Worm (Caenorhabditis elegans) whole organism, young adult: ENCODE measurements around the gene T24H10.5.
A peak's percentile ranks its signal among the peaks of the same experiment; 100 is the strongest.

Experiments
- B0261.1 ChIP-seq: sonication (generic microtip); optimal IDR thresholded peaks from 2 replicates; lab custom pipeline; 2016; ENCODE audit warnings: mild to moderate bottlenecking, missing genetic modification characterization, moderate library complexity, missing compliant biosample characterization
- C17E4.6 ChIP-seq: fragments of 200-800 bp; sonication (Bioruptor generic); IDR thresholded peaks from 2 replicates; pipeline ENCODE4 v1.3.6; 2022; ENCODE audit warnings: missing genetic modification reagents, missing genetic modification characterization, missing compliant biosample characterization
- F37B4.10 ChIP-seq: fragments of 200-800 bp; sonication (Bioruptor generic); IDR thresholded peaks from 2 replicates; pipeline ENCODE4 v1.3.6; 2022; ENCODE audit warnings: missing genetic modification characterization, missing compliant biosample characterization
- F39B2.1 ChIP-seq: fragments of 200-800 bp; sonication (Bioruptor generic); IDR thresholded peaks from 2 replicates; pipeline ENCODE4 v1.3.6; 2022; ENCODE audit warnings: missing genetic modification reagents, missing genetic modification characterization, missing compliant biosample characterization
- F55B11.4 ChIP-seq: sonication (generic microtip); optimal IDR thresholded peaks from 2 replicates; lab custom pipeline; 2016; ENCODE audit warnings: missing compliant biosample characterization, missing genetic modification characterization, borderline replicate concordance; ENCODE audit not compliant: insufficient read depth
- F57A8.1 ChIP-seq: fragments of 200-800 bp; sonication (Bioruptor generic); optimal IDR thresholded peaks from 2 replicates; lab custom pipeline; 2018; ENCODE audit warnings: mild to moderate bottlenecking, missing genetic modification characterization, moderate library complexity, missing compliant biosample characterization
- F57C9.4 ChIP-seq: sonication (generic microtip); optimal IDR thresholded peaks from 2 replicates; lab custom pipeline; 2017; ENCODE audit warnings: mild to moderate bottlenecking, missing genetic modification characterization, missing compliant biosample characterization
- K11D2.4 ChIP-seq: fragments of 200-800 bp; sonication (Bioruptor generic); IDR thresholded peaks from 2 replicates; pipeline ENCODE4 v1.3.6; 2022; ENCODE audit warnings: missing genetic modification reagents, missing genetic modification characterization, missing compliant biosample characterization
- Y53G8AR.9 ChIP-seq: fragments of 200-800 bp; sonication (Bioruptor generic); conservative IDR thresholded peaks from 2 replicates; pipeline ENCODE4 v1.3.6; 2022; ENCODE audit warnings: missing genetic modification reagents, missing genetic modification characterization, missing compliant biosample characterization
- Y95B8A.8 ChIP-seq: fragments of 200-800 bp; sonication (Bioruptor generic); IDR thresholded peaks from 2 replicates; pipeline ENCODE4 v1.3.6; 2022; ENCODE audit warnings: missing genetic modification reagents, missing genetic modification characterization, missing compliant biosample characterization
- ZK185.1 ChIP-seq: sonication (generic microtip); optimal IDR thresholded peaks from 2 replicates; lab custom pipeline; 2016; ENCODE audit warnings: mild to moderate bottlenecking, missing genetic modification characterization, missing compliant biosample characterization; ENCODE audit not compliant: poor library complexity, severe bottlenecking
- ama-1 ChIP-seq, 3 experiments: fragments of 150-350 bp in 1 of 3; sonication (generic microtip) in 2 of 3; optimal IDR thresholded peaks; 2 replicates each; lab custom pipeline; 2014 to 2018; ENCODE audit warnings: missing biosample characterization in 2 of 3, missing genetic modification characterization in 2 of 3, missing genetic modification reagents in 2 of 3
- aptf-2 ChIP-seq: fragments of 200-800 bp; sonication (Bioruptor generic); conservative IDR thresholded peaks from 2 replicates; pipeline ENCODE4 v1.3.6; 2022; ENCODE audit warnings: missing genetic modification reagents, missing genetic modification characterization, missing compliant biosample characterization
- atf-7 ChIP-seq: sonication (generic microtip); optimal IDR thresholded peaks from 2 replicates; lab custom pipeline; 2017; ENCODE audit warnings: mild to moderate bottlenecking, missing genetic modification characterization, missing compliant biosample characterization
- bed-1 ChIP-seq: fragments of 200-800 bp; sonication (Bioruptor generic); IDR thresholded peaks from 2 replicates; pipeline ENCODE4 v1.3.6; 2022; ENCODE audit warnings: missing genetic modification reagents, missing genetic modification characterization, missing compliant biosample characterization
- bed-2 ChIP-seq: fragments of 200-800 bp; sonication (Bioruptor generic); IDR thresholded peaks from 2 replicates; pipeline ENCODE4 v1.3.6; 2022; ENCODE audit warnings: missing genetic modification reagents, missing genetic modification characterization, missing compliant biosample characterization
- ccch-3 ChIP-seq: fragments of 200-800 bp; sonication (Bioruptor generic); optimal IDR thresholded peaks from 2 replicates; lab custom pipeline; 2018; ENCODE audit warnings: mild to moderate bottlenecking, missing genetic modification characterization, missing compliant biosample characterization
- cebp-1 ChIP-seq, 2 experiments: fragments of 200-800 bp in 1 of 2; sonication (Bioruptor generic) in 1 of 2; sonication (generic microtip) in 1 of 2; IDR thresholded peaks in 1 of 2; optimal IDR thresholded peaks in 1 of 2; 2 replicates each; pipeline versions ENCODE4 v1.3.6 to Lab custom; 2017 to 2022; ENCODE audit warnings: missing compliant biosample characterization in 2 of 2, missing genetic modification characterization in 2 of 2, mild to moderate bottlenecking in 1 of 2, missing genetic modification reagents in 1 of 2, moderate library complexity in 1 of 2
- ceh-100 ChIP-seq: fragments of 200-800 bp; sonication (Bioruptor generic); IDR thresholded peaks from 2 replicates; pipeline ENCODE4 v1.3.6; 2022; ENCODE audit warnings: missing genetic modification reagents, missing genetic modification characterization, missing compliant biosample characterization
- ceh-58 ChIP-seq: fragments of 200-800 bp; sonication (Bioruptor generic); IDR thresholded peaks from 2 replicates; pipeline ENCODE4 v1.3.6; 2022; ENCODE audit warnings: missing genetic modification characterization, missing compliant biosample characterization
- ceh-79 ChIP-seq: sonication (generic microtip); optimal IDR thresholded peaks from 2 replicates; lab custom pipeline; 2017; ENCODE audit warnings: mild to moderate bottlenecking, missing genetic modification characterization, missing compliant biosample characterization
- dox-1 ChIP-seq: fragments of 200-800 bp; sonication (Bioruptor generic); IDR thresholded peaks from 2 replicates; pipeline ENCODE4 v1.3.6; 2022; ENCODE audit warnings: missing genetic modification reagents, missing genetic modification characterization, missing compliant biosample characterization
- efl-1 ChIP-seq: fragments of 150-350 bp; optimal IDR thresholded peaks from 2 replicates; lab custom pipeline; 2014; ENCODE audit warnings: missing biosample characterization, missing genetic modification reagents, missing genetic modification characterization
- ets-4 ChIP-seq: fragments of 200-800 bp; sonication (Bioruptor generic); optimal IDR thresholded peaks from 2 replicates; lab custom pipeline; 2018; ENCODE audit warnings: mild to moderate bottlenecking, missing genetic modification characterization, missing compliant biosample characterization
- gei-17 ChIP-seq: fragments of 200-800 bp; sonication (Bioruptor generic); optimal IDR thresholded peaks from 2 replicates; lab custom pipeline; 2018; ENCODE audit warnings: mild to moderate bottlenecking, missing genetic modification characterization, missing compliant biosample characterization
- hlh-12 ChIP-seq: sonication (generic microtip); optimal IDR thresholded peaks from 2 replicates; lab custom pipeline; 2016; ENCODE audit warnings: missing genetic modification characterization, missing compliant biosample characterization
- hrde-1 ChIP-seq: sonication (generic microtip); optimal IDR thresholded peaks from 2 replicates; lab custom pipeline; 2016; ENCODE audit warnings: missing genetic modification characterization, mild to moderate bottlenecking, missing compliant biosample characterization, moderate library complexity, missing genotype, missing genetic modification reagents, borderline replicate concordance
- let-526 ChIP-seq: fragments of 200-800 bp; sonication (Bioruptor generic); IDR thresholded peaks from 2 replicates; pipeline ENCODE4 v1.3.6; 2022; ENCODE audit warnings: missing genetic modification reagents, missing genetic modification characterization, missing compliant biosample characterization
- let-607 ChIP-seq, 2 experiments: fragments of 200-800 bp in 1 of 2; sonication (Bioruptor generic) in 1 of 2; sonication (generic microtip) in 1 of 2; optimal IDR thresholded peaks; 2 replicates each; lab custom pipeline; 2016 to 2018; ENCODE audit warnings: mild to moderate bottlenecking in 2 of 2, missing compliant biosample characterization in 2 of 2, missing genetic modification characterization in 2 of 2, moderate library complexity in 2 of 2, missing genotype in 1 of 2
- lsy-27 ChIP-seq: sonication (generic microtip); optimal IDR thresholded peaks from 2 replicates; lab custom pipeline; 2017; ENCODE audit warnings: missing genetic modification characterization, mild to moderate bottlenecking, missing compliant biosample characterization, antibody characterized with exemption, missing genotype, borderline replicate concordance; ENCODE audit not compliant: insufficient read depth
- mes-4 ChIP-seq: sonication (generic microtip); optimal IDR thresholded peaks from 2 replicates; lab custom pipeline; 2016; ENCODE audit warnings: missing genotype, missing genetic modification characterization, missing compliant biosample characterization
- nhr-179 ChIP-seq: sonication (generic microtip); optimal IDR thresholded peaks from 2 replicates; lab custom pipeline; 2016; ENCODE audit warnings: mild to moderate bottlenecking, missing genetic modification characterization, missing compliant biosample characterization
- nhr-80 ChIP-seq: sonication (generic microtip); optimal IDR thresholded peaks from 2 replicates; lab custom pipeline; 2016; ENCODE audit warnings: missing genetic modification characterization, missing compliant biosample characterization
- nhr-90 ChIP-seq: sonication (generic microtip); optimal IDR thresholded peaks from 2 replicates; lab custom pipeline; 2016; ENCODE audit warnings: missing genotype, mild to moderate bottlenecking, missing genetic modification characterization, missing compliant biosample characterization
- snpc-1.1 ChIP-seq: sonication (generic microtip); optimal IDR thresholded peaks from 2 replicates; lab custom pipeline; 2017; ENCODE audit warnings: missing genetic modification characterization, mild to moderate bottlenecking, missing compliant biosample characterization, antibody characterized with exemption, moderate library complexity, missing genotype, missing genetic modification reagents; ENCODE audit not compliant: insufficient read depth
- snpc-4 ChIP-seq, 5 experiments: fragments of 150-350 bp in 1 of 5; sonication (generic microtip) in 4 of 5; optimal IDR thresholded peaks; 2 replicates each; lab custom pipeline; 2014 to 2018; ENCODE audit warnings: missing genetic modification characterization in 5 of 5, missing biosample characterization in 3 of 5, antibody characterized with exemption in 2 of 5, mild to moderate bottlenecking in 2 of 5, missing compliant biosample characterization in 2 of 5, missing genotype in 2 of 5, moderate library complexity in 2 of 5, missing genetic modification reagents in 1 of 5
- sptf-2 ChIP-seq: fragments of 200-800 bp; sonication (Bioruptor generic); optimal IDR thresholded peaks from 2 replicates; lab custom pipeline; 2018; ENCODE audit warnings: mild to moderate bottlenecking, missing genetic modification characterization, missing compliant biosample characterization
- tlf-1 ChIP-seq: fragments of 200-800 bp; sonication (Bioruptor generic); optimal IDR thresholded peaks from 2 replicates; lab custom pipeline; 2018; ENCODE audit warnings: mild to moderate bottlenecking, missing genetic modification characterization, missing compliant biosample characterization
- unc-62 ChIP-seq: fragments of 150-350 bp; optimal IDR thresholded peaks from 2 replicates; lab custom pipeline; 2014; ENCODE audit warnings: missing biosample characterization, missing genetic modification reagents, missing genetic modification characterization
- zim-3 ChIP-seq: sonication (generic microtip); optimal IDR thresholded peaks from 2 replicates; lab custom pipeline; 2017; ENCODE audit warnings: mild to moderate bottlenecking, missing genetic modification characterization, moderate library complexity, missing compliant biosample characterization
- ztf-18 ChIP-seq: sonication (generic microtip); optimal IDR thresholded peaks from 2 replicates; lab custom pipeline; 2016; ENCODE audit warnings: missing genotype, mild to moderate bottlenecking, missing genetic modification characterization, missing compliant biosample characterization
- ztf-26 ChIP-seq: sonication (generic microtip); optimal IDR thresholded peaks from 2 replicates; lab custom pipeline; 2017; ENCODE audit warnings: missing genetic modification characterization, missing compliant biosample characterization

The T24H10.5 gene

DNA sequence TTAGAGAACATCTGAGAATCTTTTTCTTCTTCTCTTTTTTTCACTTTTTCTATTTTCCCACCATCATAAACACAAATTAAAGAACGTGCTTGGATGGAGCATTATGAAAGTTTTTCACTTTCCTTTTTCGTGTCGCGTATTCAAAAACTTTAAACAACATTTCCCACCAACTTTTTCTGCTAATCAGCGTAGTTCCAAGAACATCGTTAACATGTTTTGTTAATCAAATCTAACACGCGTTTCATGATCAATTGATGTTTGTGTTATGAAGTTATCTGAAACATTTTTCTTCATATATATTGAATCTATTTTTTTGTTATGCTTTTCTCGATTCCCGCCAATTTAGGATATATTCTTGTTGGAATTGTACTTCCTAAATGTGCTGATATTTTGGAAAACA is 14.7 kb downstream of the T24H10.5 start:
- TF ChIP-seq F57C9.4 (tag; lab: Kevin White, UChicago) (no peak), F37B4.10 (GFP tag; lab: Robert Waterston, UW) (no peak), aptf-2 (GFP tag; lab: Robert Waterston, UW) (no peak), bed-2 (GFP tag; lab: Robert Waterston, UW) (no peak), B0261.1 (tag; lab: Kevin White, UChicago) (no peak)
- TF ChIP-seq, all 124 proteins: peak for 0

DNA sequence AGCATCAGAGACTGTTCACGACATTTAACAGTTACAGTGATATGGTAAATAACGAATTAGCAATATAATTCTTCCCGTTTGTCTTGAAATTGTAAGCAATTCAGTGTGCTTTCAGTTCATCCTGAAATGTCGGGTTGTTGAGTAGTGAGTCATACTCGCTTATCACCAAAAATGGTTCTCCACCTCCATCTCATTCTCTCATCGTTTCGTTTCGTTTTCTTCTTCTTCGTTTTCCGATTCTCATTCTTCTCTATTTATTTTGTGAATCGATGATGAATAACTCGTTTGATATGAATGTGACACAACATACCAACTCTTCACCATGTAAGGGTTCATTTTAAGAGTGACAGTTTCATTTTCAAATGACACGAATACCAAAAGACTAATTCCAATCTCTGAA is 15.5 kb downstream of the T24H10.5 start:
- TF ChIP-seq dox-1 (GFP tag; lab: Robert Waterston, UW) (peak; percentile 16; the same call in 1 of the 2 replicates), let-526 (GFP tag; lab: Robert Waterston, UW) (no peak), nhr-80 (tag; lab: Kevin White, UChicago) (peak; percentile 84), nhr-90 (tag; lab: Kevin White, UChicago) (no peak), K11D2.4 (no peak), ets-4 (GFP tag; lab: Kevin White, UChicago) (peak; percentile 33), zim-3 (tag; lab: Kevin White, UChicago) (no peak)

DNA sequence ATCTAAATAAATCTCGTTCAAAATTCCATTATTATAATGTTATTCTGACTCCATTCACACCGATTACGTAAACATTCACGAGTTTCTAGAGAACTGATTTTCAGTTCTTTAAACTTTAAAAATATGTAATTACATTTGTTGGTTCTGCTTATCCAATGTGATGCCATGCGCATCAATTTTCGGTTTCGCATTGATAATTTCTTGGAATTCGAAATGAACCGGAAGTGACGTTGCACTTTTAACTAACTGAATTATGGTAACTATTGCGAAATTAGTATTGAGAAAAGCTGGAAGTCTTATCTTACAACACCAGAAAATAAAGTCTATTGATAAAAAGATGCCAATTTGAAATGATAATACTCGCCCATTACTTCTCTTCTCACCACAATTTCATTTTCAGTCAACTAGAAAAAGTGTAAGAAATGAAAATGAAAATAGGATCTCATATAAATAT is 16.9 kb downstream of the T24H10.5 start:
- TF ChIP-seq nhr-179 (tag; lab: Kevin White, UChicago) = no peak
- no peak for TF ChIP-seq ccch-3 (GFP tag; lab: Kevin White, UChicago)
- no peak for TF ChIP-seq ceh-58 (GFP tag; lab: Robert Waterston, UW)
- TF ChIP-seq ZK185.1 (tag; lab: Kevin White, UChicago) = no peak
- no peak for TF ChIP-seq gei-17 (GFP tag; lab: Kevin White, UChicago)
- no peak for TF ChIP-seq bed-1 (GFP tag; lab: Robert Waterston, UW)
- TF ChIP-seq atf-7 (tag; lab: Kevin White, UChicago) = peak; percentile 34
- TF ChIP-seq hrde-1 (tag; lab: Kevin White, UChicago) = no peak
- TF ChIP-seq nhr-90 (tag; lab: Kevin White, UChicago) = no peak
- TF ChIP-seq mes-4 = no peak
- TF ChIP-seq ets-4 (GFP tag; lab: Kevin White, UChicago) = no peak
- TF ChIP-seq ama-1 (optimal IDR thresholded peaks at IDR 0.05; lab: Kevin White, UChicago) = no peak
- peak in 1 of 2 experiments; percentile 7 for TF ChIP-seq ama-1 (GFP tag; optimal IDR thresholded peaks at IDR 0.05; lab: Kevin White, UChicago)
- no peak for TF ChIP-seq snpc-1.1
- no peak for TF ChIP-seq ceh-79 (tag; lab: Kevin White, UChicago)
- no peak for TF ChIP-seq ztf-18 (tag; lab: Kevin White, UChicago)
- no peak for TF ChIP-seq C17E4.6 (GFP tag; lab: Robert Waterston, UW)
- TF ChIP-seq lsy-27 (tag; lab: Kevin White, UChicago) = no peak
- no peak for TF ChIP-seq F55B11.4 (tag; lab: Kevin White, UChicago)
- no peak for TF ChIP-seq Y53G8AR.9
- TF ChIP-seq cebp-1 (GFP tag; IDR thresholded peaks at IDR 0.05; lab: Robert Waterston, UW) = peak; percentile 85
- TF ChIP-seq cebp-1 (tag; optimal IDR thresholded peaks at IDR 0.05; lab: Kevin White, UChicago) = peak; percentile 93
- no peak for TF ChIP-seq ceh-100 (GFP tag; lab: Robert Waterston, UW)
- TF ChIP-seq unc-62 (GFP tag; lab: Kevin White, UChicago) = peak; percentile 7
- no peak for TF ChIP-seq Y95B8A.8 (GFP tag; lab: Robert Waterston, UW)
- no peak for TF ChIP-seq F37B4.10 (GFP tag; lab: Robert Waterston, UW)
- no peak for TF ChIP-seq efl-1
- no peak for TF ChIP-seq K11D2.4
- no peak for TF ChIP-seq tlf-1
- TF ChIP-seq sptf-2 (GFP tag; lab: Kevin White, UChicago) = no peak
- TF ChIP-seq nhr-80 (tag; lab: Kevin White, UChicago) = peak; percentile 57
- no peak for TF ChIP-seq let-607 (tag; optimal IDR thresholded peaks at IDR 0.05; lab: Kevin White, UChicago)
- TF ChIP-seq F57A8.1 (GFP tag; lab: Kevin White, UChicago) = no peak
- no peak for TF ChIP-seq F39B2.1
- TF ChIP-seq aptf-2 (GFP tag; lab: Robert Waterston, UW) = no peak
- TF ChIP-seq hlh-12 (tag; lab: Kevin White, UChicago) = no peak
- no peak for TF ChIP-seq ztf-26 (tag; lab: Kevin White, UChicago)
- TF ChIP-seq snpc-4 (GFP tag; optimal IDR thresholded peaks at IDR 0.05; lab: Kevin White, UChicago) = no peak
- TF ChIP-seq snpc-4 (tag; optimal IDR thresholded peaks at IDR 0.05; lab: Kevin White, UChicago) = no peak
